Worm (Caenorhabditis elegans) whole organism, young adult: ENCODE results near the gene C25D7.9.

ENCODE experiments used
- B0035.1 ChIP-seq: sonication (generic microtip); optimal IDR thresholded peaks from 2 replicates; lab custom pipeline; 2016; ENCODE audit warnings: missing genetic modification characterization, mild to moderate bottlenecking, missing compliant biosample characterization, missing genotype, missing genetic modification reagents
- B0336.3 ChIP-seq: fragments of 200-800 bp; sonication (Bioruptor generic); IDR thresholded peaks from 2 replicates; pipeline ENCODE4 v1.3.6; 2022; ENCODE audit warnings: missing genetic modification characterization, missing compliant biosample characterization
- F10E7.11 ChIP-seq: sonication (generic microtip); optimal IDR thresholded peaks from 2 replicates; lab custom pipeline; 2017; ENCODE audit warnings: mild to moderate bottlenecking, missing genetic modification characterization, moderate library complexity, missing compliant biosample characterization
- F23B12.7 ChIP-seq: sonication (generic microtip); optimal IDR thresholded peaks from 2 replicates; lab custom pipeline; 2017; ENCODE audit warnings: missing genetic modification characterization, mild to moderate bottlenecking, missing compliant biosample characterization, antibody characterized with exemption, moderate library complexity; ENCODE audit not compliant: insufficient read depth
- F39B2.1 ChIP-seq: fragments of 200-800 bp; sonication (Bioruptor generic); IDR thresholded peaks from 2 replicates; pipeline ENCODE4 v1.3.6; 2022; ENCODE audit warnings: missing genetic modification reagents, missing genetic modification characterization, missing compliant biosample characterization
- T26A5.8 ChIP-seq: sonication (generic microtip); optimal IDR thresholded peaks from 2 replicates; lab custom pipeline; 2016; ENCODE audit warnings: missing genetic modification characterization, missing compliant biosample characterization
- Y79H2A.3 ChIP-seq: fragments of 200-800 bp; sonication (Bioruptor generic); conservative IDR thresholded peaks from 2 replicates; pipeline ENCODE4 v1.3.6; 2022; ENCODE audit warnings: missing genetic modification reagents, missing genetic modification characterization, missing compliant biosample characterization
- attf-6 ChIP-seq: fragments of 200-800 bp; sonication (Bioruptor generic); IDR thresholded peaks from 2 replicates; pipeline ENCODE4 v1.3.6; 2022; ENCODE audit warnings: missing genetic modification reagents, missing genetic modification characterization, missing compliant biosample characterization
- cebp-1 ChIP-seq, 2 experiments: fragments of 200-800 bp in 1 of 2; sonication (Bioruptor generic) in 1 of 2; sonication (generic microtip) in 1 of 2; IDR thresholded peaks in 1 of 2; optimal IDR thresholded peaks in 1 of 2; 2 replicates each; pipeline versions ENCODE4 v1.3.6 to Lab custom; 2017 to 2022; ENCODE audit warnings: missing compliant biosample characterization in 2 of 2, missing genetic modification characterization in 2 of 2, mild to moderate bottlenecking in 1 of 2, missing genetic modification reagents in 1 of 2, moderate library complexity in 1 of 2
- ceh-100 ChIP-seq: fragments of 200-800 bp; sonication (Bioruptor generic); IDR thresholded peaks from 2 replicates; pipeline ENCODE4 v1.3.6; 2022; ENCODE audit warnings: missing genetic modification reagents, missing genetic modification characterization, missing compliant biosample characterization
- ceh-91 ChIP-seq: fragments of 200-800 bp; sonication (Bioruptor generic); IDR thresholded peaks from 2 replicates; pipeline ENCODE4 v1.3.6; 2022; ENCODE audit warnings: missing genetic modification reagents, missing genetic modification characterization, missing compliant biosample characterization
- dox-1 ChIP-seq: fragments of 200-800 bp; sonication (Bioruptor generic); IDR thresholded peaks from 2 replicates; pipeline ENCODE4 v1.3.6; 2022; ENCODE audit warnings: missing genetic modification reagents, missing genetic modification characterization, missing compliant biosample characterization
- dpff-1 ChIP-seq: sonication (generic microtip); optimal IDR thresholded peaks from 2 replicates; lab custom pipeline; 2017; ENCODE audit warnings: mild to moderate bottlenecking, missing genetic modification characterization, missing compliant biosample characterization
- egrh-3 ChIP-seq: fragments of 200-800 bp; sonication (Bioruptor generic); IDR thresholded peaks from 2 replicates; pipeline ENCODE4 v1.3.6; 2022; ENCODE audit warnings: missing genetic modification reagents, missing genetic modification characterization, missing compliant biosample characterization
- fkh-3 ChIP-seq: sonication (generic microtip); optimal IDR thresholded peaks from 2 replicates; lab custom pipeline; 2016; ENCODE audit warnings: mild to moderate bottlenecking, missing genetic modification characterization, missing compliant biosample characterization
- lin-26 ChIP-seq: fragments of 200-800 bp; sonication (Bioruptor generic); IDR thresholded peaks from 2 replicates; pipeline ENCODE4 v1.3.6; 2022; ENCODE audit warnings: missing genetic modification reagents, missing genetic modification characterization, missing compliant biosample characterization
- lin-40 ChIP-seq: sonication (generic microtip); optimal IDR thresholded peaks from 2 replicates; lab custom pipeline; 2016; ENCODE audit warnings: missing genetic modification characterization, mild to moderate bottlenecking, missing compliant biosample characterization, missing genotype, missing genetic modification reagents
- lsl-1 ChIP-seq: fragments of 200-800 bp; sonication (Bioruptor generic); optimal IDR thresholded peaks from 2 replicates; lab custom pipeline; 2018; ENCODE audit warnings: mild to moderate bottlenecking, missing genetic modification characterization, moderate library complexity, missing compliant biosample characterization
- madf-10 ChIP-seq: sonication (generic microtip); optimal IDR thresholded peaks from 2 replicates; lab custom pipeline; 2016; ENCODE audit warnings: mild to moderate bottlenecking, missing genetic modification characterization, missing compliant biosample characterization
- mcd-1 ChIP-seq: fragments of 200-800 bp; sonication (Bioruptor generic); IDR thresholded peaks from 2 replicates; pipeline ENCODE4 v1.3.6; 2022; ENCODE audit warnings: missing genetic modification reagents, missing genetic modification characterization, missing compliant biosample characterization
- nfya-1 ChIP-seq: sonication (generic microtip); optimal IDR thresholded peaks from 2 replicates; lab custom pipeline; 2017; ENCODE audit warnings: antibody characterized with exemption, missing compliant biosample characterization, missing genetic modification characterization, borderline replicate concordance; ENCODE audit not compliant: insufficient read depth
- nfyb-1 ChIP-seq: fragments of 200-800 bp; sonication (Bioruptor generic); IDR thresholded peaks from 2 replicates; pipeline ENCODE4 v1.3.6; 2022; ENCODE audit warnings: missing genetic modification reagents, missing genetic modification characterization, missing compliant biosample characterization
- snpc-3.4 ChIP-seq: sonication (generic microtip); optimal IDR thresholded peaks from 2 replicates; lab custom pipeline; 2017; ENCODE audit warnings: missing genetic modification characterization, mild to moderate bottlenecking, missing compliant biosample characterization, antibody characterized with exemption, moderate library complexity, missing genotype, missing genetic modification reagents
- tbp1 ChIP-seq: fragments of 200-800 bp; sonication (Bioruptor generic); optimal IDR thresholded peaks from 2 replicates; lab custom pipeline; 2018; ENCODE audit warnings: mild to moderate bottlenecking, missing genetic modification characterization, missing compliant biosample characterization
- tbx-9 ChIP-seq: sonication (generic microtip); optimal IDR thresholded peaks from 2 replicates; lab custom pipeline; 2016; ENCODE audit warnings: borderline replicate concordance, missing genetic modification characterization, inconsistent platforms, missing compliant biosample characterization
- xnd-1 ChIP-seq: sonication (generic microtip); optimal IDR thresholded peaks from 2 replicates; lab custom pipeline; 2016; ENCODE audit warnings: missing genotype, missing genetic modification reagents, missing genetic modification characterization, missing compliant biosample characterization
- zfh-2 ChIP-seq: fragments of 200-800 bp; sonication (Bioruptor generic); conservative IDR thresholded peaks from 2 replicates; pipeline ENCODE4 v1.3.6; 2022; ENCODE audit warnings: missing genetic modification reagents, missing genetic modification characterization, missing compliant biosample characterization
- ztf-18 ChIP-seq: sonication (generic microtip); optimal IDR thresholded peaks from 2 replicates; lab custom pipeline; 2016; ENCODE audit warnings: missing genotype, mild to moderate bottlenecking, missing genetic modification characterization, missing compliant biosample characterization
- ztf-25 ChIP-seq: fragments of 200-800 bp; sonication (Bioruptor generic); IDR thresholded peaks from 2 replicates; pipeline ENCODE4 v1.3.6; 2022; ENCODE audit warnings: missing genetic modification reagents, missing genetic modification characterization, missing compliant biosample characterization

Gene C25D7.9

ce11 chrV:15065068-15065744 is at the start of gene C25D7.9:
TSS of gene C25D7.9 (plus strand) at chrV:15065135.
- TF ChIP-seq ztf-18 (tag; lab: Kevin White, UChicago): peak; percentile 84
- no peak for TF ChIP-seq lin-40 (tag; lab: Kevin White, UChicago)
- TF ChIP-seq zfh-2 (GFP tag; lab: Robert Waterston, UW): peak; percentile 89
- 0 out of 2 replicates have a peak, but pooled peaks have one; percentile 11 for TF ChIP-seq egrh-3
- TF ChIP-seq dpff-1: no peak
- TF ChIP-seq mcd-1 (GFP tag; lab: Robert Waterston, UW): peak; percentile 42; the same call in 1 of the 2 replicates
- TF ChIP-seq cebp-1 (GFP tag; IDR thresholded peaks at IDR 0.05; lab: Robert Waterston, UW): no peak
- peak; percentile 22 for TF ChIP-seq cebp-1 (tag; optimal IDR thresholded peaks at IDR 0.05; lab: Kevin White, UChicago)
- peak; percentile 62 for TF ChIP-seq dox-1 (GFP tag; lab: Robert Waterston, UW)
- TF ChIP-seq B0336.3 (GFP tag; lab: Robert Waterston, UW): no peak

- TF ChIP-seq fkh-3 (tag; lab: Kevin White, UChicago): no peak
- no peak for TF ChIP-seq F23B12.7 (tag; lab: Kevin White, UChicago)
- no peak for TF ChIP-seq Y79H2A.3 (GFP tag; lab: Robert Waterston, UW)
- TF ChIP-seq ceh-100 (GFP tag; lab: Robert Waterston, UW): no peak
- TF ChIP-seq, all 124 proteins: peak for 0
These were observed 49.1 kb upstream of the C25D7.9 start for ce11 chrV:15015799-15016198.

- no peak for TF ChIP-seq nfyb-1 (GFP tag; lab: Robert Waterston, UW)
These were observed 48.0 kb upstream of the C25D7.9 start for ce11 chrV:15016795-15017429.

ce11 chrV:15020229-15020628 is 44.7 kb upstream of the C25D7.9 start, which contains the start of gene F14H8.2:
TSS of gene F14H8.2 (minus strand) at chrV:15020329.
- TF ChIP-seq Y79H2A.3 (GFP tag; lab: Robert Waterston, UW): no peak
- TF ChIP-seq tbp1 (GFP tag; lab: Kevin White, UChicago): no peak
- TF ChIP-seq F39B2.1 (GFP tag; lab: Robert Waterston, UW): no peak
- no peak for TF ChIP-seq F10E7.11 (tag; lab: Kevin White, UChicago)
- TF ChIP-seq snpc-3.4 (tag; lab: Kevin White, UChicago): no peak
- TF ChIP-seq ceh-91 (GFP tag; lab: Robert Waterston, UW): no peak
- no peak for TF ChIP-seq xnd-1 (tag; lab: Kevin White, UChicago)
- no peak for TF ChIP-seq tbx-9 (tag; lab: Kevin White, UChicago)
- TF ChIP-seq B0035.1 (tag; lab: Kevin White, UChicago): no peak
- no peak for TF ChIP-seq nfya-1 (tag; lab: Kevin White, UChicago)
- TF ChIP-seq T26A5.8 (tag; lab: Kevin White, UChicago): no peak
- no peak for TF ChIP-seq madf-10
- TF ChIP-seq ztf-25 (GFP tag; lab: Robert Waterston, UW): no peak
- TF ChIP-seq lsl-1 (GFP tag; lab: Kevin White, UChicago): no peak

ce11 chrV:15020732-15021131 is 44.2 kb upstream of the C25D7.9 start, which contains the start of gene F14H8.5:
TSS of gene F14H8.5 (plus strand) at chrV:15021032.
- TF ChIP-seq attf-6 (GFP tag; lab: Robert Waterston, UW): no peak
- no peak for TF ChIP-seq lin-26 (GFP tag; lab: Robert Waterston, UW)
